Worm (Caenorhabditis elegans): ENCODE results near the gene F56H9.6.

- TF ChIP-seq elt-2 (tag; optimal IDR thresholded peaks at IDR 0.05): no peak
- no peak for TF ChIP-seq ama-1 (optimal IDR thresholded peaks at IDR 0.05)
- TF ChIP-seq pha-4 (tag; optimal IDR thresholded peaks at IDR 0.05): no peak
- no peak for TF ChIP-seq nhr-232 (tag; optimal IDR thresholded peaks at IDR 0.05)
Measured at ce11 chrV:12679292-12679691, 49.6 kb upstream of the F56H9.6 start.
